Worm (Caenorhabditis elegans): Measurements from ENCODE around the gene T22F7.1.

DNA sequence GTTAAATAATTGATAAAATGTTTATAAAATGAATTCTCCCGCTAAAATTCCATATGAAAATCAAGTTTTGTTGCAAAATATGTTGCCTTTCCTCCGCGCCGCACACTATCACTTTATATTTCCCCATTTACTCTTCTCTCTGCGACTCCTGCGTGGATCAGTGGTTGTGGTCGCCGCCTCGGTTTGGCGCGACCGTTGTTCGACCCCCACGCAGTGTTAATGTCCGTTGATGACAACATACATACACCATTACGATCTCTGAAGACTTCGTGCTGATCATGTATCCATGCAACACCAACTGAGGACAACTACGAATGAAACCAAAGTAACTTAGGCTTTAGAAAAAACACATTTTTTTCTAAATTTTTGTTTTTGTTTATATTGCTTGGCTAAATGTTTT lies 39.3 kb upstream of the T22F7.1 start:
- peak; percentile 73 to 87 for TF ChIP-seq lsy-2 (tag; optimal IDR thresholded peaks at IDR 0.05)
- peak; percentile 32 to 60 (median 57) for TF ChIP-seq dpl-1 (GFP tag; optimal IDR thresholded peaks at IDR 0.05)
- no peak for TF ChIP-seq unc-62 (GFP tag; optimal IDR thresholded peaks at IDR 0.05)
- no peak for TF ChIP-seq ama-1 (optimal IDR thresholded peaks at IDR 0.05)
- no peak for TF ChIP-seq aha-1 (tag; optimal IDR thresholded peaks at IDR 0.05)
